Worm (Caenorhabditis elegans): Measurements from ENCODE around the gene bus-17.

- no peak for TF ChIP-seq sptf-1 (tag; optimal IDR thresholded peaks at IDR 0.05)
- TF ChIP-seq nhr-28 (tag; optimal IDR thresholded peaks at IDR 0.05): no peak
- TF ChIP-seq elt-3 (tag; optimal IDR thresholded peaks at IDR 0.05): no peak
Observed at ce11 chrX:15718325-15718724, 47.8 kb downstream of the bus-17 start, which contains the start of gene ZK662.6.

Data from whole organism, mixed stage, embryonic.